Worm (Caenorhabditis elegans): ENCODE results near the gene osm-6.

Gene osm-6

ce11 chrV:11899149-11899548, 28.1 kb downstream of the osm-6 start, which contains the start of gene sma-1:
TSS of gene sma-1 (plus strand) at chrV:11899449.
- TF ChIP-seq ceh-16 (tag; optimal IDR thresholded peaks at IDR 0.05) (no peak), mdl-1 (tag; optimal IDR thresholded peaks at IDR 0.05) (no peak), elt-1 (tag; optimal IDR thresholded peaks at IDR 0.05) (no peak), ceh-82 (tag; optimal IDR thresholded peaks at IDR 0.05) (no peak), mbf-1 (tag; optimal IDR thresholded peaks at IDR 0.05) (no peak), unc-62 (GFP tag; optimal IDR thresholded peaks at IDR 0.05) (no peak), C34F6.9 (tag; optimal IDR thresholded peaks at IDR 0.05) (no peak), gmeb-1 (tag; optimal IDR thresholded peaks at IDR 0.05) (no peak), ama-1 (optimal IDR thresholded peaks at IDR 0.05) (no peak), unc-55 (GFP tag; optimal IDR thresholded peaks at IDR 0.05) (no peak), fos-1 (tag; optimal IDR thresholded peaks at IDR 0.05) (no peak), snpc-4 (tag; optimal IDR thresholded peaks at IDR 0.05) (no peak), unc-39 (tag; optimal IDR thresholded peaks at IDR 0.05) (no peak), lin-11 (tag; optimal IDR thresholded peaks at IDR 0.05) (no peak), nhr-12 (tag; optimal IDR thresholded peaks at IDR 0.05) (no peak), nhr-10 (tag; optimal IDR thresholded peaks at IDR 0.05) (no peak), ztf-4 (tag; optimal IDR thresholded peaks at IDR 0.05) (no peak)

- no peak for TF ChIP-seq zag-1 (tag; optimal IDR thresholded peaks at IDR 0.05)
- TF ChIP-seq F13H6.1 (tag; optimal IDR thresholded peaks at IDR 0.05) = no peak
- TF ChIP-seq lin-39 (tag; optimal IDR thresholded peaks at IDR 0.05) = no peak
- TF ChIP-seq ztf-4 (tag; optimal IDR thresholded peaks at IDR 0.05) = no peak
- TF ChIP-seq lin-13 (GFP tag; optimal IDR thresholded peaks at IDR 0.05) = no peak
- no peak for TF ChIP-seq nhr-21 (tag; optimal IDR thresholded peaks at IDR 0.05)
- TF ChIP-seq egl-27 (tag; optimal IDR thresholded peaks at IDR 0.05) = no peak
- TF ChIP-seq lsy-2 (tag; optimal IDR thresholded peaks at IDR 0.05) = no peak
- TF ChIP-seq crh-2 (tag; optimal IDR thresholded peaks at IDR 0.05) = no peak
- TF ChIP-seq nhr-10 (tag; optimal IDR thresholded peaks at IDR 0.05) = no peak
- no peak for TF ChIP-seq ztf-1 (GFP tag; conservative IDR thresholded peaks at IDR 0.05)
- TF ChIP-seq peb-1 (tag; optimal IDR thresholded peaks at IDR 0.05) = no peak
Observed at ce11 chrV:11897604-11898003, 29.6 kb downstream of the osm-6 start.

ce11 chrV:11896322-11896898, 30.8 kb downstream of the osm-6 start:
- no peak for TF ChIP-seq elt-1 (tag; optimal IDR thresholded peaks at IDR 0.05)
- no peak for TF ChIP-seq unc-39 (tag; optimal IDR thresholded peaks at IDR 0.05)
- peak; percentile 53 for TF ChIP-seq nhr-129 (tag; optimal IDR thresholded peaks at IDR 0.05)
- peak; percentile 39 for TF ChIP-seq crh-2 (tag; optimal IDR thresholded peaks at IDR 0.05)
- TF ChIP-seq alr-1 (tag; optimal IDR thresholded peaks at IDR 0.05) = no peak
- TF ChIP-seq egl-27 (tag; optimal IDR thresholded peaks at IDR 0.05) = no peak
- TF ChIP-seq Y55F3AM.14 (GFP tag; optimal IDR thresholded peaks at IDR 0.05) = no peak
- no peak for TF ChIP-seq ceh-82 (tag; optimal IDR thresholded peaks at IDR 0.05)
- TF ChIP-seq fos-1 (tag; optimal IDR thresholded peaks at IDR 0.05) = peak; percentile 44
- TF ChIP-seq nhr-237 (tag; optimal IDR thresholded peaks at IDR 0.05) = no peak
- TF ChIP-seq sma-9 (GFP tag; optimal IDR thresholded peaks at IDR 0.05) = peak; percentile 12
- no peak for TF ChIP-seq sma-9 (tag; optimal IDR thresholded peaks at IDR 0.05)
- TF ChIP-seq R02D3.7 (tag; optimal IDR thresholded peaks at IDR 0.05) = no peak
- no peak for TF ChIP-seq snpc-4 (tag; optimal IDR thresholded peaks at IDR 0.05)
- no peak for TF ChIP-seq ceh-16 (tag; optimal IDR thresholded peaks at IDR 0.05)
- no peak for TF ChIP-seq zag-1 (tag; optimal IDR thresholded peaks at IDR 0.05)
- TF ChIP-seq ztf-11 (tag; optimal IDR thresholded peaks at IDR 0.05) = no peak
- no peak for TF ChIP-seq nhr-11 (tag; optimal IDR thresholded peaks at IDR 0.05)
- TF ChIP-seq dmd-4 (tag; optimal IDR thresholded peaks at IDR 0.05) = no peak
- no peak for TF ChIP-seq ztf-4 (tag; optimal IDR thresholded peaks at IDR 0.05)
- TF ChIP-seq ama-1 (optimal IDR thresholded peaks at IDR 0.05) = no peak
- no peak for TF ChIP-seq blmp-1 (tag; optimal IDR thresholded peaks at IDR 0.05; ENCODE audit: insufficient read depth)
- no peak for TF ChIP-seq skn-1 (tag; optimal IDR thresholded peaks at IDR 0.05)
- TF ChIP-seq lin-11 (tag; optimal IDR thresholded peaks at IDR 0.05) = no peak
- peak in 1 of 2 experiments; percentile 25 for TF ChIP-seq lsy-2 (tag; optimal IDR thresholded peaks at IDR 0.05)
- TF ChIP-seq mab-5 (tag; optimal IDR thresholded peaks at IDR 0.05) = no peak
- TF ChIP-seq sma-3 (GFP tag; optimal IDR thresholded peaks at IDR 0.05) = no peak
- TF ChIP-seq mdl-1 (tag; optimal IDR thresholded peaks at IDR 0.05) = no peak
- no peak for TF ChIP-seq lin-39 (tag; optimal IDR thresholded peaks at IDR 0.05)
- no peak for TF ChIP-seq nhr-23 (tag; optimal IDR thresholded peaks at IDR 0.05)
- no peak for TF ChIP-seq nhr-77 (tag; optimal IDR thresholded peaks at IDR 0.05)
- TF ChIP-seq unc-55 (GFP tag; optimal IDR thresholded peaks at IDR 0.05) = no peak
- TF ChIP-seq sem-4 (tag; optimal IDR thresholded peaks at IDR 0.05) = no peak
- no peak for TF ChIP-seq peb-1 (tag; optimal IDR thresholded peaks at IDR 0.05)
- no peak for TF ChIP-seq unc-62 (GFP tag; optimal IDR thresholded peaks at IDR 0.05)
- no peak for TF ChIP-seq elt-3 (tag; optimal IDR thresholded peaks at IDR 0.05)
- no peak for TF ChIP-seq nhr-12 (tag; optimal IDR thresholded peaks at IDR 0.05)
- no peak for TF ChIP-seq ztf-1 (GFP tag; conservative IDR thresholded peaks at IDR 0.05)
- TF ChIP-seq aly-2 (tag; optimal IDR thresholded peaks at IDR 0.05) = no peak
- no peak for TF ChIP-seq nhr-10 (tag; optimal IDR thresholded peaks at IDR 0.05)
- no peak for TF ChIP-seq ZK546.5 (tag; optimal IDR thresholded peaks at IDR 0.05)
- TF ChIP-seq nhr-25 (tag; optimal IDR thresholded peaks at IDR 0.05) = peak; percentile 55
- TF ChIP-seq lin-13 (GFP tag; optimal IDR thresholded peaks at IDR 0.05) = no peak
